Worm (Caenorhabditis elegans): ENCODE data around the gene lin-48.

Gene lin-48

ce11 chrIII:3726443-3726842 is 18.8 kb upstream of the lin-48 start, which contains the start of gene gldi-5:
Gene gldi-5, minus strand, starts transcription at chrIII:3726500.
- no peak for TF ChIP-seq nhr-28 (tag; optimal IDR thresholded peaks at IDR 0.05)
- TF ChIP-seq R02D3.7 (tag; optimal IDR thresholded peaks at IDR 0.05) = no peak
- no peak for TF ChIP-seq pha-4 (tag; optimal IDR thresholded peaks at IDR 0.05)
- TF ChIP-seq nhr-67 (tag; optimal IDR thresholded peaks at IDR 0.05) = no peak
- TF ChIP-seq eor-1 (tag; optimal IDR thresholded peaks at IDR 0.05) = no peak
- TF ChIP-seq elt-2 (tag; optimal IDR thresholded peaks at IDR 0.05) = no peak
- TF ChIP-seq pqm-1 (tag; optimal IDR thresholded peaks at IDR 0.05) = no peak
- no peak for TF ChIP-seq daf-12 (tag; optimal IDR thresholded peaks at IDR 0.05)
- TF ChIP-seq egl-27 (tag; optimal IDR thresholded peaks at IDR 0.05) = no peak

ce11 chrIII:3729520-3729919 is 15.7 kb upstream of the lin-48 start, which contains the start of gene F34D10.9:
Gene F34D10.9, minus strand, starts transcription at chrIII:3729620.
- TF ChIP-seq ceh-82 (tag; optimal IDR thresholded peaks at IDR 0.05) = no peak
- TF ChIP-seq nhr-67 (tag; optimal IDR thresholded peaks at IDR 0.05) = no peak
- TF ChIP-seq fkh-10 (GFP tag; optimal IDR thresholded peaks at IDR 0.05) = no peak
- TF ChIP-seq ceh-28 (tag; optimal IDR thresholded peaks at IDR 0.05) = no peak
- TF ChIP-seq elt-1 (tag; optimal IDR thresholded peaks at IDR 0.05) = no peak
- no peak for TF ChIP-seq mdl-1 (tag; optimal IDR thresholded peaks at IDR 0.05)
- no peak for TF ChIP-seq sea-2 (GFP tag; optimal IDR thresholded peaks at IDR 0.05)
- no peak for TF ChIP-seq daf-12 (tag; optimal IDR thresholded peaks at IDR 0.05)
- TF ChIP-seq unc-62 (GFP tag; optimal IDR thresholded peaks at IDR 0.05) = no peak
- TF ChIP-seq ztf-4 (tag; optimal IDR thresholded peaks at IDR 0.05) = no peak
- no peak for TF ChIP-seq jun-1 (tag; optimal IDR thresholded peaks at IDR 0.05)
- TF ChIP-seq fkh-2 (tag; optimal IDR thresholded peaks at IDR 0.05) = no peak
- TF ChIP-seq nhr-23 (tag; optimal IDR thresholded peaks at IDR 0.05) = no peak
- TF ChIP-seq zag-1 (tag; optimal IDR thresholded peaks at IDR 0.05) = no peak
- no peak for TF ChIP-seq nhr-237 (tag; optimal IDR thresholded peaks at IDR 0.05)
- no peak for TF ChIP-seq hmg-11 (tag; optimal IDR thresholded peaks at IDR 0.05)
- TF ChIP-seq skn-1 (tag; optimal IDR thresholded peaks at IDR 0.05) = no peak

- TF ChIP-seq fkh-10 (GFP tag; optimal IDR thresholded peaks at IDR 0.05) (no peak), pha-4 (tag; optimal IDR thresholded peaks at IDR 0.05) (no peak), nhr-12 (tag; optimal IDR thresholded peaks at IDR 0.05) (no peak), sea-2 (GFP tag; optimal IDR thresholded peaks at IDR 0.05) (no peak), unc-62 (GFP tag; optimal IDR thresholded peaks at IDR 0.05) (no peak), egl-27 (tag; optimal IDR thresholded peaks at IDR 0.05) (no peak), elt-3 (tag; optimal IDR thresholded peaks at IDR 0.05) (no peak), nhr-28 (tag; optimal IDR thresholded peaks at IDR 0.05) (no peak), nhr-23 (tag; optimal IDR thresholded peaks at IDR 0.05) (no peak), daf-12 (tag; optimal IDR thresholded peaks at IDR 0.05) (no peak), ZK546.5 (tag; optimal IDR thresholded peaks at IDR 0.05) (no peak), mdl-1 (tag; optimal IDR thresholded peaks at IDR 0.05) (no peak), nhr-77 (tag; optimal IDR thresholded peaks at IDR 0.05) (no peak), zag-1 (tag; optimal IDR thresholded peaks at IDR 0.05) (no peak), nhr-11 (tag; optimal IDR thresholded peaks at IDR 0.05) (no peak), fos-1 (tag; optimal IDR thresholded peaks at IDR 0.05) (no peak)
These were observed 14.8 kb upstream of the lin-48 start, which contains the start of gene F34D10.8 for ce11 chrIII:3730475-3730874. Gene F34D10.8, plus strand, starts transcription at chrIII:3730775.

- no peak for TF ChIP-seq ztf-4 (tag; optimal IDR thresholded peaks at IDR 0.05)
- TF ChIP-seq tbx-2 (tag; optimal IDR thresholded peaks at IDR 0.05) = no peak
- TF ChIP-seq nfya-1 (tag; optimal IDR thresholded peaks at IDR 0.05; ENCODE audit: insufficient read depth) = peak; percentile 28
- TF ChIP-seq eor-1 (tag; optimal IDR thresholded peaks at IDR 0.05) = no peak
- no peak for TF ChIP-seq nhr-12 (tag; optimal IDR thresholded peaks at IDR 0.05)
- no peak for TF ChIP-seq nhr-77 (tag; optimal IDR thresholded peaks at IDR 0.05)
- TF ChIP-seq ceh-9 (tag; optimal IDR thresholded peaks at IDR 0.05) = no peak
- TF ChIP-seq fkh-10 (GFP tag; optimal IDR thresholded peaks at IDR 0.05) = no peak
- TF ChIP-seq hmg-11 (tag; optimal IDR thresholded peaks at IDR 0.05) = peak; percentile 6
- TF ChIP-seq lin-39 (tag; optimal IDR thresholded peaks at IDR 0.05) = peak; percentile 1
- TF ChIP-seq snpc-4 (tag; optimal IDR thresholded peaks at IDR 0.05) = no peak
- TF ChIP-seq jun-1 (tag; optimal IDR thresholded peaks at IDR 0.05) = no peak
These were observed 11.2 kb upstream of the lin-48 start, which contains the start of gene F34D10.3 for ce11 chrIII:3734007-3734406. Gene F34D10.3, plus strand, starts transcription at chrIII:3734255.

ce11 chrIII:3734990-3735389 is 10.2 kb upstream of the lin-48 start, which contains the start of gene evl-18:
Gene evl-18, minus strand, starts transcription at chrIII:3735039.
- TF ChIP-seq R02D3.7 (tag; optimal IDR thresholded peaks at IDR 0.05) (no peak), ceh-9 (tag; optimal IDR thresholded peaks at IDR 0.05) (no peak), nhr-23 (tag; optimal IDR thresholded peaks at IDR 0.05) (no peak), ceh-16 (tag; optimal IDR thresholded peaks at IDR 0.05) (no peak), sea-2 (GFP tag; optimal IDR thresholded peaks at IDR 0.05) (no peak), nhr-25 (tag; optimal IDR thresholded peaks at IDR 0.05) (no peak), skn-1 (tag; optimal IDR thresholded peaks at IDR 0.05) (no peak), nfya-1 (tag; optimal IDR thresholded peaks at IDR 0.05; ENCODE audit: insufficient read depth) (peak; percentile 27), lin-15B (tag; optimal IDR thresholded peaks at IDR 0.05) (peak; percentile 50), ztf-4 (tag; optimal IDR thresholded peaks at IDR 0.05) (no peak), daf-12 (tag; optimal IDR thresholded peaks at IDR 0.05) (no peak), pha-4 (tag; optimal IDR thresholded peaks at IDR 0.05) (peak; percentile 18), nhr-76 (tag; optimal IDR thresholded peaks at IDR 0.05) (no peak), nhr-67 (tag; optimal IDR thresholded peaks at IDR 0.05) (no peak), nhr-77 (tag; optimal IDR thresholded peaks at IDR 0.05) (no peak), fkh-10 (GFP tag; optimal IDR thresholded peaks at IDR 0.05) (no peak), nhr-237 (tag; optimal IDR thresholded peaks at IDR 0.05) (no peak), hmg-11 (tag; optimal IDR thresholded peaks at IDR 0.05) (no peak), eor-1 (tag; optimal IDR thresholded peaks at IDR 0.05) (no peak), ceh-82 (tag; optimal IDR thresholded peaks at IDR 0.05) (no peak), lin-39 (tag; optimal IDR thresholded peaks at IDR 0.05) (peak; percentile 13), egl-27 (tag; optimal IDR thresholded peaks at IDR 0.05) (no peak), elt-1 (tag; optimal IDR thresholded peaks at IDR 0.05) (no peak), ama-1 (optimal IDR thresholded peaks at IDR 0.05) (no peak)
